Worm (Caenorhabditis elegans) whole organism, L2 larva: ENCODE results near the gene apc-10.

ENCODE experiments used
- fos-1 ChIP-seq: fragments of 150-350 bp; optimal IDR thresholded peaks from 2 replicates; lab custom pipeline; 2014; ENCODE audit warnings: missing biosample characterization, missing genetic modification characterization
- nhr-237 ChIP-seq: fragments of 150-350 bp; optimal IDR thresholded peaks from 2 replicates; lab custom pipeline; 2014; ENCODE audit warnings: missing biosample characterization, missing genetic modification characterization
- nhr-6 ChIP-seq: fragments of 150-350 bp; optimal IDR thresholded peaks from 2 replicates; lab custom pipeline; 2014; ENCODE audit warnings: missing biosample characterization, missing genetic modification characterization

DNA sequence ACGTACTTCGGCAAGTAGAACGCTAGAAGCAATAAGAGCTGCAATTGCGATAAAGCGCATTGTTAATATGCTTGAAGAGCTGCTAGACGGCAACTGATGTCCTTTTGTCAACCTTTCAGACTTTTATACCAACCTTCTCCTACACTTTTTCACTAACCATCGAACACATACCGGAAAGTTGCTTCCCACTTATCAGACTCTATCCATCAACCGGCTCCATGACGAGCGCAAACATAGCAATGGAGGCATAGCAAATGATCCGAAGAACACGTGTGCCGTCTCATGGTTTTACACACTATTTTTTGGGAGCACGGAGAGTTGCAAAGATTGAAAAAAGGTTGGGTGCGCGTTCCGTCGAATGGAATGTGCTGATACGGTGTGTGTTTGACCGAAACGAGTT is 44.4 kb downstream of the apc-10 start, which contains the start of gene abu-1:
- TF ChIP-seq fos-1 (tag; lab: Kevin White, UChicago) (no peak), nhr-6 (no peak), nhr-237 (tag; lab: Kevin White, UChicago) (no peak)
